Fruit fly (Drosophila melanogaster): ENCODE data around the gene Pus10.

Gene Pus10

dm6 chr2L:166115-167069 is 11.3 kb upstream of the Pus10 start (continued):
- TF ChIP-seq crp (GFP tag; optimal IDR thresholded peaks at IDR 0.05) (peak in 1 of 2 experiments; percentile 47), chif (GFP tag; optimal IDR thresholded peaks at IDR 0.05) (peak in 1 of 2 experiments; percentile 50), CG3847 (GFP tag; IDR thresholded peaks at IDR 0.05) (no peak), chinmo (GFP tag; IDR thresholded peaks at IDR 0.05; ENCODE audit: partially characterized antibody) (no peak), grn (GFP tag; optimal IDR thresholded peaks at IDR 0.05) (peak; percentile 59), CG2116 (GFP tag; optimal IDR thresholded peaks at IDR 0.05) (peak; percentile 29), CG10959 (GFP tag; IDR thresholded peaks at IDR 0.05) (no peak), CG6854 (GFP tag; optimal IDR thresholded peaks at IDR 0.05) (peak; percentile 78), Asciz (GFP tag; optimal IDR thresholded peaks at IDR 0.05) (peak; percentile 86), nmo (GFP tag; optimal IDR thresholded peaks at IDR 0.05) (peak; percentile 33), jumu (GFP tag; optimal IDR thresholded peaks at IDR 0.05) (peak; percentile 56), Mrtf (GFP tag; IDR thresholded peaks at IDR 0.05) (no peak), usp (GFP tag; optimal IDR thresholded peaks at IDR 0.05) (no peak), CG17829 (tag; optimal IDR thresholded peaks at IDR 0.05) (peak; percentile 62), CG10321 (GFP tag; IDR thresholded peaks at IDR 0.05) (no peak), Dip3 (GFP tag; optimal IDR thresholded peaks at IDR 0.05) (peak; percentile 65), CHES-1-like (GFP tag; optimal IDR thresholded peaks at IDR 0.05) (peak; percentile 87), CG13296 (GFP tag; optimal IDR thresholded peaks at IDR 0.05) (peak; percentile 96), dimm (GFP tag; IDR thresholded peaks at IDR 0.05) (no peak), CG1024 (GFP tag; IDR thresholded peaks at IDR 0.05) (no peak), MESR4 (GFP tag; optimal IDR thresholded peaks at IDR 0.05) (no peak), jing (GFP tag; optimal IDR thresholded peaks at IDR 0.05) (no peak), Xrp1 (GFP tag; IDR thresholded peaks at IDR 0.05) (no peak), shn (GFP tag; optimal IDR thresholded peaks at IDR 0.05) (peak; percentile 54), Abd-B (GFP tag; optimal IDR thresholded peaks at IDR 0.05) (no peak), CG12219 (GFP tag; optimal IDR thresholded peaks at IDR 0.05) (peak; percentile 72), CG4282 (GFP tag; optimal IDR thresholded peaks at IDR 0.05) (peak; percentile 67), hkb (optimal IDR thresholded peaks at IDR 0.05) (no peak), hkb (GFP tag; IDR thresholded peaks at IDR 0.05) (no peak), toy (GFP tag; IDR thresholded peaks at IDR 0.05) (no peak), CG14014 (GFP tag; IDR thresholded peaks at IDR 0.05) (no peak), Hand (GFP tag; optimal IDR thresholded peaks at IDR 0.05) (peak; percentile 85), CG15479 (GFP tag; optimal IDR thresholded peaks at IDR 0.05) (peak; percentile 87), B-H1 (GFP tag; IDR thresholded peaks at IDR 0.05) (no peak), dm (GFP tag; optimal IDR thresholded peaks at IDR 0.05) (peak; percentile 30), sisA (GFP tag; IDR thresholded peaks at IDR 0.05) (no peak), ken (GFP tag; IDR thresholded peaks at IDR 0.05) (no peak), MBD-R2 (GFP tag; IDR thresholded peaks at IDR 0.05) (no peak), CG9876 (GFP tag; optimal IDR thresholded peaks at IDR 0.05) (no peak), sima (GFP tag; optimal IDR thresholded peaks at IDR 0.05) (peak; percentile 36), CG30403 (GFP tag; optimal IDR thresholded peaks at IDR 0.05) (peak; percentile 27), CG13123 (GFP tag; optimal IDR thresholded peaks at IDR 0.05) (peak; percentile 51), trh (GFP tag; optimal IDR thresholded peaks at IDR 0.05) (no peak), CG6654 (GFP tag; optimal IDR thresholded peaks at IDR 0.05) (no peak), Bdp1 (GFP tag; optimal IDR thresholded peaks at IDR 0.05) (no peak), HLH4C (GFP tag; IDR thresholded peaks at IDR 0.05; ENCODE audit: partially characterized antibody) (no peak), CG15696 (tag; optimal IDR thresholded peaks at IDR 0.05) (peak; percentile 69), Drgx (GFP tag; IDR thresholded peaks at IDR 0.05) (no peak), Doc2 (GFP tag; IDR thresholded peaks at IDR 0.05) (no peak), abd-A (tag; optimal IDR thresholded peaks at IDR 0.05) (peak; percentile 98)

Measured in whole organism, embryonic.